Worm (Caenorhabditis elegans): ENCODE results near the gene F26G1.10.
A peak's percentile ranks its signal among the peaks of the same experiment; 100 is the strongest.

F26G1.10 gene

DNA sequence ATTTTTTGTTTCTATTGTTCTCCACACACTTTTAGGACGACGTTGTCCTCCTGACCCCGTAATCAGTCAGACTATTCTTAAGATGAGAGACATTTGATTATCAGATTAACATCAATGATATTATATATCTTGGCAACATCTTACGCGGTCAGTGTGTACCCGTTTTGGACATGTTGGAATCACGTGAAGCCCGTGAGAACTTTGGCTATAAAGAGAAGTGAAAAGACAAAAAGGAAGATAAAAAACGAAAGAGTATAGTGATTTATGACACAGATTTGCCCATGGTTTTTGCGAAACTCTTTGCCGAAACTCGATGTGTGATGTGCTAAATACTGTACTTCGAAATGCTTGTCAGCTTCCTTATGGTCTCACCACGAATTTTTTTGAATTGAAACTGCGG lies 28.9 kb upstream of the F26G1.10 start:
- TF ChIP-seq fkh-2 (tag; optimal IDR thresholded peaks at IDR 0.05) (no peak), elt-2 (tag; optimal IDR thresholded peaks at IDR 0.05) (peak; percentile 1), ztf-4 (tag; optimal IDR thresholded peaks at IDR 0.05) (no peak), nhr-25 (tag; optimal IDR thresholded peaks at IDR 0.05) (peak; percentile 88), lsy-12 (tag; optimal IDR thresholded peaks at IDR 0.05) (peak; percentile 52), nfya-1 (tag; optimal IDR thresholded peaks at IDR 0.05; ENCODE audit: insufficient read depth) (peak; percentile 3), nhr-76 (tag; optimal IDR thresholded peaks at IDR 0.05) (no peak), nhr-23 (tag; optimal IDR thresholded peaks at IDR 0.05) (peak; percentile 92), nhr-11 (tag; optimal IDR thresholded peaks at IDR 0.05) (peak; percentile 84), pha-4 (tag; optimal IDR thresholded peaks at IDR 0.05) (no peak), egl-5 (tag; optimal IDR thresholded peaks at IDR 0.05) (no peak), hmg-11 (tag; optimal IDR thresholded peaks at IDR 0.05) (no peak), jun-1 (tag; optimal IDR thresholded peaks at IDR 0.05) (no peak), fkh-10 (GFP tag; optimal IDR thresholded peaks at IDR 0.05) (no peak), nhr-43 (tag; optimal IDR thresholded peaks at IDR 0.05; ENCODE audit: poor library complexity, severe bottlenecking) (peak; percentile 95), lin-15B (tag; optimal IDR thresholded peaks at IDR 0.05) (no peak), eor-1 (tag; optimal IDR thresholded peaks at IDR 0.05) (no peak), fos-1 (tag; optimal IDR thresholded peaks at IDR 0.05) (no peak), elt-3 (tag; optimal IDR thresholded peaks at IDR 0.05) (peak in 2 of 3 experiments; percentile 24 to 78), ztf-11 (tag; optimal IDR thresholded peaks at IDR 0.05) (no peak), sea-2 (GFP tag; optimal IDR thresholded peaks at IDR 0.05) (no peak), aly-2 (tag; optimal IDR thresholded peaks at IDR 0.05) (no peak), ceh-28 (tag; optimal IDR thresholded peaks at IDR 0.05) (no peak), unc-62 (GFP tag; optimal IDR thresholded peaks at IDR 0.05) (no peak), skn-1 (tag; optimal IDR thresholded peaks at IDR 0.05) (no peak), snpc-4 (tag; optimal IDR thresholded peaks at IDR 0.05) (no peak), nhr-237 (tag; optimal IDR thresholded peaks at IDR 0.05) (no peak), pqm-1 (tag; optimal IDR thresholded peaks at IDR 0.05) (no peak), ceh-9 (tag; optimal IDR thresholded peaks at IDR 0.05) (no peak), egl-27 (tag; optimal IDR thresholded peaks at IDR 0.05) (no peak), nhr-77 (tag; optimal IDR thresholded peaks at IDR 0.05) (no peak), elt-1 (tag; optimal IDR thresholded peaks at IDR 0.05) (no peak), tbx-2 (tag; optimal IDR thresholded peaks at IDR 0.05) (peak; percentile 24), ceh-16 (tag; optimal IDR thresholded peaks at IDR 0.05) (no peak), mdl-1 (tag; optimal IDR thresholded peaks at IDR 0.05) (no peak), ama-1 (optimal IDR thresholded peaks at IDR 0.05) (no peak), mml-1 (tag; optimal IDR thresholded peaks at IDR 0.05) (peak; percentile 34), lin-39 (tag; optimal IDR thresholded peaks at IDR 0.05) (no peak), R02D3.7 (tag; optimal IDR thresholded peaks at IDR 0.05) (no peak), nhr-28 (tag; optimal IDR thresholded peaks at IDR 0.05) (no peak)

DNA sequence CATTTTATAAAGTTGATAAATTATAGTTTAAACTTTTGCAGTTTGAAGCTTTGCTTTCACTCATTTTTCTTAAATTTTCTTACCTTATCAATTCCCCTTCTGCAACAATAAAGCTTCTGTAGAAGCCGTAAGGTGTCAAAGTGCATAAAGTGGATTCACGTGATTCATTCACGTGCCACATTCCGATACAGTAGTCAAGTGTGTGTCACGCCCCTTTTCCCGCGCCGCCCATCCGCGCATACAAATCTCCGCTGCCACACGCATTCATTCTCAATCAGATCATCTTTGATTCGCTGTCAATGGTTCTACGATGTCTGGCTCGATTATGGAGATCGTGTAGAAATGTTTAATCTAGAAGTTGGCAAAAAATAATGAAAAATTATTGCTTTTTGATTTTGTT lies 27.1 kb upstream of the F26G1.10 start:
- no peak for TF ChIP-seq ama-1 (optimal IDR thresholded peaks at IDR 0.05)
- no peak for TF ChIP-seq ceh-9 (tag; optimal IDR thresholded peaks at IDR 0.05)
- TF ChIP-seq nhr-43 (tag; optimal IDR thresholded peaks at IDR 0.05; ENCODE audit: poor library complexity, severe bottlenecking), result peak; percentile 16
- no peak for TF ChIP-seq nhr-23 (tag; optimal IDR thresholded peaks at IDR 0.05)
- TF ChIP-seq nhr-28 (tag; optimal IDR thresholded peaks at IDR 0.05), result no peak
- peak; percentile 51 for TF ChIP-seq nfya-1 (tag; optimal IDR thresholded peaks at IDR 0.05; ENCODE audit: insufficient read depth)
- peak; percentile 27 for TF ChIP-seq mml-1 (tag; optimal IDR thresholded peaks at IDR 0.05)
- no peak for TF ChIP-seq nhr-11 (tag; optimal IDR thresholded peaks at IDR 0.05)
- no peak for TF ChIP-seq hmg-11 (tag; optimal IDR thresholded peaks at IDR 0.05)
- TF ChIP-seq nhr-25 (tag; optimal IDR thresholded peaks at IDR 0.05), result peak; percentile 56

DNA sequence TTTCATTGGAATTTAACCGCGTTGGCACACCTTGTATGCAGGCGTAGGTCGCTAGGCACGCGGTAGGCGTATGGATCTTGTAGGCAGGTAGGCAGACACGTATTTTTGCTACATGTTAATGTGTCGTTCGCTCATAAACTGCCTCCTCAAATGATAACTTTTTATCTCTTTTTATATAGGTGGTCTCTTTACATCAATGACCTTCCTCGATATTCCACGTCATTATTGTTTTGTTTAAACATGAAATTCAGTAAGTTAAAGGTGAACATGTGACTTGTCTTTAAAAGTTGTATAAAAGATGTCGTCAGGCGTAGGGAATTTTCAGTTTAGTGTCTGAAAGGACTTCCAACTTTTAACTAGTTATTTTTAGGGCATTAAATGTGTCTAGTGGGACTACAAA lies 26.5 kb upstream of the F26G1.10 start:
- peak; percentile 66 for TF ChIP-seq nhr-25 (tag; optimal IDR thresholded peaks at IDR 0.05)
- peak; percentile 23 for TF ChIP-seq ama-1 (optimal IDR thresholded peaks at IDR 0.05)
- no peak for TF ChIP-seq nhr-67 (tag; optimal IDR thresholded peaks at IDR 0.05)
- TF ChIP-seq nhr-43 (tag; optimal IDR thresholded peaks at IDR 0.05; ENCODE audit: poor library complexity, severe bottlenecking), result peak; percentile 12
- TF ChIP-seq R02D3.7 (tag; optimal IDR thresholded peaks at IDR 0.05), result no peak
